Worm (Caenorhabditis elegans) whole organism, dauer: Measurements from ENCODE around the gene srt-65.

ENCODE experiments used
- unc-62 ChIP-seq: sonication (generic microtip); optimal IDR thresholded peaks from 2 replicates; lab custom pipeline; 2017; ENCODE audit warnings: missing biosample characterization, missing genetic modification reagents, missing genetic modification characterization

The srt-65 gene

ce11 chrV:5172833-5173232, at the start of gene srt-65:
Gene srt-65, minus strand, starts transcription at chrV:5172933.
- TF ChIP-seq unc-62 (GFP tag; lab: Kevin White, UChicago), result no peak

ce11 chrV:5213674-5214073, 40.9 kb upstream of the srt-65 start:
- TF ChIP-seq unc-62 (GFP tag; lab: Kevin White, UChicago), result no peak

- no peak for TF ChIP-seq unc-62 (GFP tag; lab: Kevin White, UChicago)
These were observed 31.4 kb upstream of the srt-65 start, which contains the start of gene ttc-37 for ce11 chrV:5204127-5204526. Gene ttc-37, plus strand, starts transcription at chrV:5204475.

- no peak for TF ChIP-seq unc-62 (GFP tag; lab: Kevin White, UChicago)
These were observed 30.9 kb upstream of the srt-65 start for ce11 chrV:5203643-5204042.

- no peak for TF ChIP-seq unc-62 (GFP tag; lab: Kevin White, UChicago)
These were observed 29.0 kb upstream of the srt-65 start for ce11 chrV:5201706-5202105.

- TF ChIP-seq unc-62 (GFP tag; lab: Kevin White, UChicago), result no peak
These were observed 27.5 kb upstream of the srt-65 start for ce11 chrV:5200188-5200587.

ce11 chrV:5198240-5198639, 25.5 kb upstream of the srt-65 start, which contains the start of gene Y47A7.2:
Gene Y47A7.2, minus strand, starts transcription at chrV:5198340.
- TF ChIP-seq unc-62 (GFP tag; lab: Kevin White, UChicago), result no peak

ce11 chrV:5194508-5194907, 21.8 kb upstream of the srt-65 start, which contains the start of gene abu-8:
Gene abu-8, minus strand, starts transcription at chrV:5194608.
- TF ChIP-seq unc-62 (GFP tag; lab: Kevin White, UChicago), result no peak

- TF ChIP-seq unc-62 (GFP tag; lab: Kevin White, UChicago), result no peak
These were observed 19.8 kb upstream of the srt-65 start, which contains the start of gene C03A7.13 for ce11 chrV:5192501-5192900. Gene C03A7.13, minus strand, starts transcription at chrV:5192543.

ce11 chrV:5181612-5182011, 8.9 kb upstream of the srt-65 start, which contains the start of gene C03A7.2:
Gene C03A7.2, plus strand, starts transcription at chrV:5181912.
- no peak for TF ChIP-seq unc-62 (GFP tag; lab: Kevin White, UChicago)

ce11 chrV:5178051-5178450, 5.3 kb upstream of the srt-65 start:
- TF ChIP-seq unc-62 (GFP tag; lab: Kevin White, UChicago), result no peak

- TF ChIP-seq unc-62 (GFP tag; lab: Kevin White, UChicago), result no peak
These were observed 4.5 kb upstream of the srt-65 start, which contains the start of gene ugt-51 for ce11 chrV:5177209-5177608. Gene ugt-51, minus strand, starts transcription at chrV:5177309.

- TF ChIP-seq unc-62 (GFP tag; lab: Kevin White, UChicago), result no peak
These were observed 3.1 kb downstream of the srt-65 start, which contains the start of gene srt-64 for ce11 chrV:5169586-5169985. Gene srt-64, minus strand, starts transcription at chrV:5169686.

- TF ChIP-seq unc-62 (GFP tag; lab: Kevin White, UChicago), result no peak
These were observed 7.3 kb downstream of the srt-65 start, which contains the start of gene srw-140 for ce11 chrV:5165426-5165825. Gene srw-140, plus strand, starts transcription at chrV:5165726.

- no peak for TF ChIP-seq unc-62 (GFP tag; lab: Kevin White, UChicago)
These were observed 8.1 kb downstream of the srt-65 start, which contains the start of gene abu-7 for ce11 chrV:5164682-5165081. Gene abu-7, minus strand, starts transcription at chrV:5164782.

- TF ChIP-seq unc-62 (GFP tag; lab: Kevin White, UChicago), result no peak
These were observed 10.9 kb downstream of the srt-65 start, which contains the start of gene abu-6 for ce11 chrV:5161792-5162191. Gene abu-6, minus strand, starts transcription at chrV:5161892.

ce11 chrV:5158302-5158701, 14.4 kb downstream of the srt-65 start, which contains the start of gene abu-15:
Gene abu-15, plus strand, starts transcription at chrV:5158602.
- TF ChIP-seq unc-62 (GFP tag; lab: Kevin White, UChicago), result no peak
